Worm (Caenorhabditis elegans) whole organism, young adult: ENCODE results near the gene wapl-1.
A peak's percentile ranks its signal among the peaks of the same experiment; 100 is the strongest.

ENCODE experiments used
- B0336.3 ChIP-seq: fragments of 200-800 bp; sonication (Bioruptor generic); IDR thresholded peaks from 2 replicates; pipeline ENCODE4 v1.3.6; 2022; ENCODE audit warnings: missing genetic modification characterization, missing compliant biosample characterization
- F52B5.7 ChIP-seq: sonication (generic microtip); optimal IDR thresholded peaks from 2 replicates; lab custom pipeline; 2016; ENCODE audit warnings: mild to moderate bottlenecking, missing genetic modification characterization, missing compliant biosample characterization
- F57A8.1 ChIP-seq: fragments of 200-800 bp; sonication (Bioruptor generic); optimal IDR thresholded peaks from 2 replicates; lab custom pipeline; 2018; ENCODE audit warnings: mild to moderate bottlenecking, missing genetic modification characterization, moderate library complexity, missing compliant biosample characterization
- K11D2.4 ChIP-seq: fragments of 200-800 bp; sonication (Bioruptor generic); IDR thresholded peaks from 2 replicates; pipeline ENCODE4 v1.3.6; 2022; ENCODE audit warnings: missing genetic modification reagents, missing genetic modification characterization, missing compliant biosample characterization
- K12H6.12 ChIP-seq: fragments of 200-800 bp; sonication (Bioruptor generic); optimal IDR thresholded peaks from 2 replicates; lab custom pipeline; 2018; ENCODE audit warnings: mild to moderate bottlenecking, missing genetic modification characterization, missing compliant biosample characterization
- T07F8.4 ChIP-seq: sonication (generic microtip); optimal IDR thresholded peaks from 2 replicates; lab custom pipeline; 2016; ENCODE audit warnings: mild to moderate bottlenecking, missing genetic modification characterization, moderate library complexity, missing compliant biosample characterization
- T26A5.8 ChIP-seq: sonication (generic microtip); optimal IDR thresholded peaks from 2 replicates; lab custom pipeline; 2016; ENCODE audit warnings: missing genetic modification characterization, missing compliant biosample characterization
- Y53G8AR.9 ChIP-seq: fragments of 200-800 bp; sonication (Bioruptor generic); conservative IDR thresholded peaks from 2 replicates; pipeline ENCODE4 v1.3.6; 2022; ENCODE audit warnings: missing genetic modification reagents, missing genetic modification characterization, missing compliant biosample characterization
- Y56A3A.18 ChIP-seq: fragments of 200-800 bp; sonication (Bioruptor generic); IDR thresholded peaks from 2 replicates; pipeline ENCODE4 v1.3.6; 2022; ENCODE audit warnings: missing genetic modification reagents, missing genetic modification characterization, missing compliant biosample characterization
- Y95B8A.8 ChIP-seq: fragments of 200-800 bp; sonication (Bioruptor generic); IDR thresholded peaks from 2 replicates; pipeline ENCODE4 v1.3.6; 2022; ENCODE audit warnings: missing genetic modification reagents, missing genetic modification characterization, missing compliant biosample characterization
- ama-1 ChIP-seq, 3 experiments: fragments of 150-350 bp in 1 of 3; sonication (generic microtip) in 2 of 3; optimal IDR thresholded peaks; 2 replicates each; lab custom pipeline; 2014 to 2018; ENCODE audit warnings: missing biosample characterization in 2 of 3, missing genetic modification characterization in 2 of 3, missing genetic modification reagents in 2 of 3
- atf-7 ChIP-seq: sonication (generic microtip); optimal IDR thresholded peaks from 2 replicates; lab custom pipeline; 2017; ENCODE audit warnings: mild to moderate bottlenecking, missing genetic modification characterization, missing compliant biosample characterization
- athp-1 ChIP-seq: sonication (generic microtip); optimal IDR thresholded peaks from 2 replicates; lab custom pipeline; 2017; ENCODE audit warnings: mild to moderate bottlenecking, missing genetic modification characterization, missing compliant biosample characterization
- bed-2 ChIP-seq: fragments of 200-800 bp; sonication (Bioruptor generic); IDR thresholded peaks from 2 replicates; pipeline ENCODE4 v1.3.6; 2022; ENCODE audit warnings: missing genetic modification reagents, missing genetic modification characterization, missing compliant biosample characterization
- cebp-1 ChIP-seq, 2 experiments: fragments of 200-800 bp in 1 of 2; sonication (Bioruptor generic) in 1 of 2; sonication (generic microtip) in 1 of 2; IDR thresholded peaks in 1 of 2; optimal IDR thresholded peaks in 1 of 2; 2 replicates each; pipeline versions ENCODE4 v1.3.6 to Lab custom; 2017 to 2022; ENCODE audit warnings: missing compliant biosample characterization in 2 of 2, missing genetic modification characterization in 2 of 2, mild to moderate bottlenecking in 1 of 2, missing genetic modification reagents in 1 of 2, moderate library complexity in 1 of 2
- ceh-100 ChIP-seq: fragments of 200-800 bp; sonication (Bioruptor generic); IDR thresholded peaks from 2 replicates; pipeline ENCODE4 v1.3.6; 2022; ENCODE audit warnings: missing genetic modification reagents, missing genetic modification characterization, missing compliant biosample characterization
- ceh-27 ChIP-seq: fragments of 200-800 bp; sonication (Bioruptor generic); optimal IDR thresholded peaks from 2 replicates; lab custom pipeline; 2018; ENCODE audit warnings: mild to moderate bottlenecking, missing genetic modification characterization, moderate library complexity, missing compliant biosample characterization
- ceh-40 ChIP-seq: fragments of 200-800 bp; sonication (Bioruptor generic); IDR thresholded peaks from 2 replicates; pipeline ENCODE4 v1.3.6; 2022; ENCODE audit warnings: missing genetic modification characterization, missing compliant biosample characterization
- chd-7 ChIP-seq: sonication (generic microtip); optimal IDR thresholded peaks from 2 replicates; lab custom pipeline; 2016; ENCODE audit warnings: mild to moderate bottlenecking, missing genetic modification characterization, moderate library complexity, missing compliant biosample characterization
- dox-1 ChIP-seq: fragments of 200-800 bp; sonication (Bioruptor generic); IDR thresholded peaks from 2 replicates; pipeline ENCODE4 v1.3.6; 2022; ENCODE audit warnings: missing genetic modification reagents, missing genetic modification characterization, missing compliant biosample characterization
- efl-1 ChIP-seq: fragments of 150-350 bp; optimal IDR thresholded peaks from 2 replicates; lab custom pipeline; 2014; ENCODE audit warnings: missing biosample characterization, missing genetic modification reagents, missing genetic modification characterization
- egl-18 ChIP-seq: fragments of 200-800 bp; sonication (Bioruptor generic); IDR thresholded peaks from 2 replicates; pipeline ENCODE4 v1.3.6; 2022; ENCODE audit warnings: missing genetic modification reagents, missing genetic modification characterization, missing compliant biosample characterization
- egrh-3 ChIP-seq: fragments of 200-800 bp; sonication (Bioruptor generic); IDR thresholded peaks from 2 replicates; pipeline ENCODE4 v1.3.6; 2022; ENCODE audit warnings: missing genetic modification reagents, missing genetic modification characterization, missing compliant biosample characterization
- ekl-4 ChIP-seq: fragments of 200-800 bp; sonication (Bioruptor generic); IDR thresholded peaks from 2 replicates; pipeline ENCODE4 v1.3.6; 2022; ENCODE audit warnings: missing genetic modification reagents, missing genetic modification characterization, missing compliant biosample characterization
- fkh-3 ChIP-seq: sonication (generic microtip); optimal IDR thresholded peaks from 2 replicates; lab custom pipeline; 2016; ENCODE audit warnings: mild to moderate bottlenecking, missing genetic modification characterization, missing compliant biosample characterization
- gei-17 ChIP-seq: fragments of 200-800 bp; sonication (Bioruptor generic); optimal IDR thresholded peaks from 2 replicates; lab custom pipeline; 2018; ENCODE audit warnings: mild to moderate bottlenecking, missing genetic modification characterization, missing compliant biosample characterization
- hlh-26 ChIP-seq: fragments of 200-800 bp; sonication (Bioruptor generic); conservative IDR thresholded peaks from 2 replicates; pipeline ENCODE4 v1.3.6; 2022; ENCODE audit warnings: missing genetic modification reagents, missing genetic modification characterization, missing compliant biosample characterization
- hrde-1 ChIP-seq: sonication (generic microtip); optimal IDR thresholded peaks from 2 replicates; lab custom pipeline; 2016; ENCODE audit warnings: missing genetic modification characterization, mild to moderate bottlenecking, missing compliant biosample characterization, moderate library complexity, missing genotype, missing genetic modification reagents, borderline replicate concordance
- lir-1 ChIP-seq: fragments of 200-800 bp; sonication (Bioruptor generic); conservative IDR thresholded peaks from 2 replicates; pipeline ENCODE4 v1.3.6; 2022; ENCODE audit warnings: missing genetic modification reagents, missing genetic modification characterization, missing compliant biosample characterization
- lsy-27 ChIP-seq: sonication (generic microtip); optimal IDR thresholded peaks from 2 replicates; lab custom pipeline; 2017; ENCODE audit warnings: missing genetic modification characterization, mild to moderate bottlenecking, missing compliant biosample characterization, antibody characterized with exemption, missing genotype, borderline replicate concordance; ENCODE audit not compliant: insufficient read depth
- madf-10 ChIP-seq: sonication (generic microtip); optimal IDR thresholded peaks from 2 replicates; lab custom pipeline; 2016; ENCODE audit warnings: mild to moderate bottlenecking, missing genetic modification characterization, missing compliant biosample characterization
- madf-8 ChIP-seq: fragments of 200-800 bp; sonication (Bioruptor generic); conservative IDR thresholded peaks from 2 replicates; pipeline ENCODE4 v1.3.6; 2022; ENCODE audit warnings: missing genetic modification reagents, missing genetic modification characterization, missing compliant biosample characterization
- mcd-1 ChIP-seq: fragments of 200-800 bp; sonication (Bioruptor generic); IDR thresholded peaks from 2 replicates; pipeline ENCODE4 v1.3.6; 2022; ENCODE audit warnings: missing genetic modification reagents, missing genetic modification characterization, missing compliant biosample characterization
- nfyb-1 ChIP-seq: fragments of 200-800 bp; sonication (Bioruptor generic); IDR thresholded peaks from 2 replicates; pipeline ENCODE4 v1.3.6; 2022; ENCODE audit warnings: missing genetic modification reagents, missing genetic modification characterization, missing compliant biosample characterization
- sea-2 ChIP-seq: fragments of 200-800 bp; sonication (Bioruptor generic); IDR thresholded peaks from 2 replicates; pipeline ENCODE4 v1.3.6; 2022; ENCODE audit warnings: missing genetic modification characterization, missing compliant biosample characterization
- snpc-4 ChIP-seq, 5 experiments: fragments of 150-350 bp in 1 of 5; sonication (generic microtip) in 4 of 5; optimal IDR thresholded peaks; 2 replicates each; lab custom pipeline; 2014 to 2018; ENCODE audit warnings: missing genetic modification characterization in 5 of 5, missing biosample characterization in 3 of 5, antibody characterized with exemption in 2 of 5, mild to moderate bottlenecking in 2 of 5, missing compliant biosample characterization in 2 of 5, missing genotype in 2 of 5, moderate library complexity in 2 of 5, missing genetic modification reagents in 1 of 5
- somi-1 ChIP-seq: fragments of 200-800 bp; sonication (Bioruptor generic); optimal IDR thresholded peaks from 2 replicates; lab custom pipeline; 2018; ENCODE audit warnings: mild to moderate bottlenecking, missing genetic modification characterization, missing compliant biosample characterization
- tbx-9 ChIP-seq: sonication (generic microtip); optimal IDR thresholded peaks from 2 replicates; lab custom pipeline; 2016; ENCODE audit warnings: borderline replicate concordance, missing genetic modification characterization, inconsistent platforms, missing compliant biosample characterization
- unc-62 ChIP-seq: fragments of 150-350 bp; optimal IDR thresholded peaks from 2 replicates; lab custom pipeline; 2014; ENCODE audit warnings: missing biosample characterization, missing genetic modification reagents, missing genetic modification characterization
- zfh-2 ChIP-seq: fragments of 200-800 bp; sonication (Bioruptor generic); conservative IDR thresholded peaks from 2 replicates; pipeline ENCODE4 v1.3.6; 2022; ENCODE audit warnings: missing genetic modification reagents, missing genetic modification characterization, missing compliant biosample characterization
- ztf-18 ChIP-seq: sonication (generic microtip); optimal IDR thresholded peaks from 2 replicates; lab custom pipeline; 2016; ENCODE audit warnings: missing genotype, mild to moderate bottlenecking, missing genetic modification characterization, missing compliant biosample characterization
- ztf-26 ChIP-seq: sonication (generic microtip); optimal IDR thresholded peaks from 2 replicates; lab custom pipeline; 2017; ENCODE audit warnings: missing genetic modification characterization, missing compliant biosample characterization
- ztf-3 ChIP-seq: fragments of 200-800 bp; sonication (Bioruptor generic); optimal IDR thresholded peaks from 2 replicates; lab custom pipeline; 2018; ENCODE audit warnings: mild to moderate bottlenecking, missing genetic modification characterization, missing compliant biosample characterization

The wapl-1 gene

ce11 chrIV:4473767-4474166, 28.2 kb upstream of the wapl-1 start:
- TF ChIP-seq egl-18 (GFP tag; lab: Robert Waterston, UW) (no peak), K12H6.12 (tag; lab: Kevin White, UChicago) (peak; percentile 6), sea-2 (GFP tag; lab: Robert Waterston, UW) (no peak), F52B5.7 (tag; lab: Kevin White, UChicago) (peak; percentile 56), cebp-1 (GFP tag; IDR thresholded peaks at IDR 0.05; lab: Robert Waterston, UW) (no peak; the same call in 1 of the 2 replicates), cebp-1 (tag; optimal IDR thresholded peaks at IDR 0.05; lab: Kevin White, UChicago) (peak; percentile 66), B0336.3 (GFP tag; lab: Robert Waterston, UW) (peak; percentile 64), dox-1 (GFP tag; lab: Robert Waterston, UW) (peak; percentile 51; the same call in 1 of the 2 replicates), snpc-4 (GFP tag; optimal IDR thresholded peaks at IDR 0.05; lab: Kevin White, UChicago) (no peak), snpc-4 (tag; optimal IDR thresholded peaks at IDR 0.05; lab: Kevin White, UChicago) (no peak), somi-1 (GFP tag; lab: Kevin White, UChicago) (peak; percentile 16), ztf-3 (GFP tag; lab: Kevin White, UChicago) (no peak), egrh-3 (GFP tag; lab: Robert Waterston, UW) (peak; percentile 51; the same call in 1 of the 2 replicates), zfh-2 (GFP tag; lab: Robert Waterston, UW) (peak; percentile 79), tbx-9 (tag; lab: Kevin White, UChicago) (no peak), ztf-26 (tag; lab: Kevin White, UChicago) (peak; percentile 50), chd-7 (peak; percentile 30), K11D2.4 (peak; percentile 12; the same call in 1 of the 2 replicates), atf-7 (tag; lab: Kevin White, UChicago) (peak; percentile 60), athp-1 (tag; lab: Kevin White, UChicago) (peak; percentile 45), F57A8.1 (GFP tag; lab: Kevin White, UChicago) (no peak), ceh-27 (GFP tag; lab: Kevin White, UChicago) (peak; percentile 1), mcd-1 (0 out of 2 replicates have a peak, but pooled peaks have one; percentile 26), nfyb-1 (GFP tag; lab: Robert Waterston, UW) (peak; percentile 37; the same call in 1 of the 2 replicates)

ce11 chrIV:4472418-4473173, 27.1 kb upstream of the wapl-1 start:
- TF ChIP-seq lir-1 (GFP tag; lab: Robert Waterston, UW) (0 out of 2 replicates have a peak, but pooled peaks have one; percentile 19), ama-1 (optimal IDR thresholded peaks at IDR 0.05; lab: Kevin White, UChicago) (no peak), ama-1 (GFP tag; optimal IDR thresholded peaks at IDR 0.05; lab: Kevin White, UChicago) (no peak), mcd-1 (peak; percentile 5; the same call in 1 of the 2 replicates), efl-1 (GFP tag; lab: Kevin White, UChicago) (no peak), K11D2.4 (0 out of 2 replicates have a peak, but pooled peaks have one; percentile 10), ekl-4 (GFP tag; lab: Robert Waterston, UW) (no peak), Y56A3A.18 (GFP tag; lab: Robert Waterston, UW) (0 out of 2 replicates have a peak, but pooled peaks have one; percentile 6), Y53G8AR.9 (GFP tag; lab: Robert Waterston, UW) (no peak; the same call in 1 of the 2 replicates), unc-62 (GFP tag; lab: Kevin White, UChicago) (no peak), hrde-1 (tag; lab: Kevin White, UChicago) (no peak), lsy-27 (tag; lab: Kevin White, UChicago) (no peak), ceh-40 (GFP tag; lab: Robert Waterston, UW) (no peak), ztf-18 (no peak), Y95B8A.8 (GFP tag; lab: Robert Waterston, UW) (no peak), sea-2 (GFP tag; lab: Robert Waterston, UW) (no peak), F57A8.1 (GFP tag; lab: Kevin White, UChicago) (no peak), bed-2 (no peak), T26A5.8 (tag; lab: Kevin White, UChicago) (no peak), ceh-100 (GFP tag; lab: Robert Waterston, UW) (no peak), nfyb-1 (GFP tag; lab: Robert Waterston, UW) (no peak), fkh-3 (tag; lab: Kevin White, UChicago) (no peak), hlh-26 (GFP tag; lab: Robert Waterston, UW) (no peak), gei-17 (GFP tag; lab: Kevin White, UChicago) (no peak), T07F8.4 (no peak), madf-8 (GFP tag; lab: Robert Waterston, UW) (no peak), madf-10 (no peak)
